Fruit fly (Drosophila melanogaster): ENCODE results near the gene CG32817.

Gene CG32817

dm6 chrX:524331-524730 is 45.5 kb downstream of the CG32817 start:
- TF ChIP-seq exex (tag; optimal IDR thresholded peaks at IDR 0.05) = no peak
- no peak for TF ChIP-seq CG4617 (GFP tag; optimal IDR thresholded peaks at IDR 0.05; ENCODE audit: borderline replicate concordance)
- TF ChIP-seq al (GFP tag; IDR thresholded peaks at IDR 0.05) = no peak
- TF ChIP-seq CG17802 (tag; optimal IDR thresholded peaks at IDR 0.05) = no peak
- TF ChIP-seq mam (GFP tag; optimal IDR thresholded peaks at IDR 0.05) = no peak
- TF ChIP-seq CG5245 (GFP tag; optimal IDR thresholded peaks at IDR 0.05) = no peak
- no peak for TF ChIP-seq CG4360 (GFP tag; IDR thresholded peaks at IDR 0.05)
- TF ChIP-seq jumu (GFP tag; optimal IDR thresholded peaks at IDR 0.05) = no peak
- no peak for TF ChIP-seq tna (GFP tag; IDR thresholded peaks at IDR 0.05; ENCODE audit: partially characterized antibody)
- TF ChIP-seq CG12391 (tag; optimal IDR thresholded peaks at IDR 0.05) = peak; percentile 8
- no peak for TF ChIP-seq CG10147 (GFP tag; optimal IDR thresholded peaks at IDR 0.05)
- no peak for TF ChIP-seq Abd-B (GFP tag; optimal IDR thresholded peaks at IDR 0.05)
- peak; percentile 20 for TF ChIP-seq wek (GFP tag; optimal IDR thresholded peaks at IDR 0.05)
- peak; percentile 43 for TF ChIP-seq dmrt99B (tag; optimal IDR thresholded peaks at IDR 0.05)
- TF ChIP-seq nerfin-2 (GFP tag; IDR thresholded peaks at IDR 0.05; ENCODE audit: partially characterized antibody) = no peak
- TF ChIP-seq lab (GFP tag; optimal IDR thresholded peaks at IDR 0.05) = peak; percentile 52
- TF ChIP-seq Deaf1 (tag; optimal IDR thresholded peaks at IDR 0.05) = peak; percentile 5
- TF ChIP-seq CG17829 (tag; optimal IDR thresholded peaks at IDR 0.05) = no peak
- no peak for TF ChIP-seq CG8944 (GFP tag; optimal IDR thresholded peaks at IDR 0.05)
- no peak for TF ChIP-seq Tbp (GFP tag; optimal IDR thresholded peaks at IDR 0.05)
- no peak for TF ChIP-seq CG12104 (GFP tag; optimal IDR thresholded peaks at IDR 0.05)
- TF ChIP-seq CG6683 (GFP tag; optimal IDR thresholded peaks at IDR 0.05) = no peak
- TF ChIP-seq CG2678 (tag; optimal IDR thresholded peaks at IDR 0.05) = peak; percentile 47
- no peak for TF ChIP-seq NC2β (GFP tag; optimal IDR thresholded peaks at IDR 0.05)
- no peak for TF ChIP-seq p53 (GFP tag; optimal IDR thresholded peaks at IDR 0.05)
- no peak for TF ChIP-seq Nf-YC (tag; optimal IDR thresholded peaks at IDR 0.05)
- 0 out of 2 replicates have a peak, but pooled peaks have one; percentile 21 for TF ChIP-seq CG5953 (GFP tag; IDR thresholded peaks at IDR 0.05)
- no peak for TF ChIP-seq CG13287 (GFP tag; IDR thresholded peaks at IDR 0.05; ENCODE audit: partially characterized antibody)
- no peak for TF ChIP-seq CG42726 (GFP tag; IDR thresholded peaks at IDR 0.05; ENCODE audit: partially characterized antibody)
- peak; percentile 29 for TF ChIP-seq Antp (GFP tag; optimal IDR thresholded peaks at IDR 0.05)
- no peak for TF ChIP-seq CG12659 (GFP tag; optimal IDR thresholded peaks at IDR 0.05)
- TF ChIP-seq inv (GFP tag; IDR thresholded peaks at IDR 0.05; ENCODE audit: partially characterized antibody) = no peak
- no peak for TF ChIP-seq CG32767 (GFP tag; IDR thresholded peaks at IDR 0.05)
- TF ChIP-seq CG11247 (GFP tag; IDR thresholded peaks at IDR 0.05) = no peak
- TF ChIP-seq sug (tag; optimal IDR thresholded peaks at IDR 0.05) = no peak
- TF ChIP-seq tin (GFP tag; optimal IDR thresholded peaks at IDR 0.05) = no peak
- no peak for TF ChIP-seq CG9727 (GFP tag; optimal IDR thresholded peaks at IDR 0.05)
- TF ChIP-seq ato (GFP tag; IDR thresholded peaks at IDR 0.05; ENCODE audit: partially characterized antibody) = no peak
- peak; percentile 31 for TF ChIP-seq CG11504 (tag; optimal IDR thresholded peaks at IDR 0.05)
- TF ChIP-seq dmrt11E (tag; optimal IDR thresholded peaks at IDR 0.05) = no peak
- no peak for TF ChIP-seq twi (tag; optimal IDR thresholded peaks at IDR 0.05)
- TF ChIP-seq CG12744 (GFP tag; optimal IDR thresholded peaks at IDR 0.05) = no peak
- no peak for TF ChIP-seq eve (GFP tag; optimal IDR thresholded peaks at IDR 0.05)
- TF ChIP-seq CG30020 (tag; optimal IDR thresholded peaks at IDR 0.05) = no peak
- TF ChIP-seq Hr51 (GFP tag; optimal IDR thresholded peaks at IDR 0.05) = peak in 1 of 2 experiments; percentile 52
- no peak for TF ChIP-seq Oaz (GFP tag; IDR thresholded peaks at IDR 0.05)
- no peak for TF ChIP-seq Myb (GFP tag; optimal IDR thresholded peaks at IDR 0.05)
- TF ChIP-seq CG31365 (tag; optimal IDR thresholded peaks at IDR 0.05) = no peak
- TF ChIP-seq Ets97D (GFP tag; optimal IDR thresholded peaks at IDR 0.05) = no peak
- TF ChIP-seq h (optimal IDR thresholded peaks at IDR 0.05) = no peak
- no peak for TF ChIP-seq nmo (GFP tag; optimal IDR thresholded peaks at IDR 0.05)

Measured in whole organism, embryonic.